Fruit fly (Drosophila melanogaster): ENCODE measurements around the gene CG43693.

dm6 chr3L:11033327-11033975 lies 17.7 kb downstream of the CG43693 start:
- TF ChIP-seq CTCF (optimal IDR thresholded peaks at IDR 0.05) (no peak), CG8478 (optimal IDR thresholded peaks at IDR 0.05) (no peak)
